Worm (Caenorhabditis elegans) whole organism, L1 larva: Measurements from ENCODE around the gene egl-38.

Experiments used
- alr-1 ChIP-seq: fragments of 200-800 bp; sonication (Bioruptor generic); optimal IDR thresholded peaks from 2 replicates; lab custom pipeline; 2018; ENCODE audit warnings: borderline replicate concordance, mild to moderate bottlenecking, missing genetic modification characterization, missing compliant biosample characterization
- aly-2 ChIP-seq: fragments of 150-350 bp; optimal IDR thresholded peaks from 2 replicates; lab custom pipeline; 2014; ENCODE audit warnings: missing biosample characterization, missing genetic modification characterization
- ama-1 ChIP-seq: fragments of 150-350 bp; optimal IDR thresholded peaks from 2 replicates; lab custom pipeline; 2014
- ceh-63 ChIP-seq: fragments of 200-800 bp; sonication (Bioruptor generic); optimal IDR thresholded peaks from 2 replicates; lab custom pipeline; 2018; ENCODE audit warnings: mild to moderate bottlenecking, missing genetic modification characterization, missing compliant biosample characterization
- ceh-8 ChIP-seq: fragments of 200-800 bp; sonication (Bioruptor generic); optimal IDR thresholded peaks from 2 replicates; lab custom pipeline; 2018; ENCODE audit warnings: mild to moderate bottlenecking, missing genetic modification characterization, moderate library complexity, missing compliant biosample characterization
- ceh-90 ChIP-seq: sonication (generic microtip); optimal IDR thresholded peaks from 2 replicates; lab custom pipeline; 2016; ENCODE audit warnings: missing genetic modification characterization, missing compliant biosample characterization
- ces-1 ChIP-seq: fragments of 150-350 bp; optimal IDR thresholded peaks from 2 replicates; lab custom pipeline; 2014; ENCODE audit warnings: missing biosample characterization, missing genetic modification reagents, missing genetic modification characterization
- dpl-1 ChIP-seq, 3 experiments: fragments of 150-350 bp in 2 of 3; sonication (generic microtip) in 1 of 3; optimal IDR thresholded peaks; 2 replicates each; lab custom pipeline; 2014 to 2017; ENCODE audit warnings: missing biosample characterization in 3 of 3, missing genetic modification characterization in 3 of 3, missing genetic modification reagents in 3 of 3
- efl-1 ChIP-seq, 4 experiments: fragments of 150-350 bp; optimal IDR thresholded peaks in 3 of 4; peaks in 1 of 4; 1 replicate in 1 of 4; 2 replicates in 3 of 4; lab custom pipeline; 2014; ENCODE audit warnings: missing biosample characterization in 2 of 4, missing genetic modification characterization in 2 of 4, missing genetic modification reagents in 2 of 4
- egl-13 ChIP-seq: sonication (generic microtip); optimal IDR thresholded peaks from 2 replicates; lab custom pipeline; 2016; ENCODE audit warnings: missing genotype, missing genetic modification reagents, missing genetic modification characterization, missing compliant biosample characterization
- elt-2 ChIP-seq: sonication (generic microtip); optimal IDR thresholded peaks from 2 replicates; lab custom pipeline; 2016; ENCODE audit warnings: missing genetic modification characterization, mild to moderate bottlenecking, inconsistent platforms, missing compliant biosample characterization, missing genetic modification reagents
- elt-3 ChIP-seq, 6 experiments: fragments of 150-350 bp in 1 of 6; sonication (generic microtip); optimal IDR thresholded peaks; 2 replicates each; lab custom pipeline; 2017 to 2018; ENCODE audit warnings: missing biosample characterization in 6 of 6, missing genetic modification characterization in 6 of 6, inconsistent platforms in 1 of 6
- ets-5 ChIP-seq: fragments of 200-800 bp; sonication (Bioruptor generic); IDR thresholded peaks from 2 replicates; pipeline ENCODE4 v1.3.6; 2022; ENCODE audit warnings: missing genetic modification characterization, missing compliant biosample characterization
- fkh-4 ChIP-seq: sonication (generic microtip); optimal IDR thresholded peaks from 2 replicates; lab custom pipeline; 2016; ENCODE audit warnings: missing compliant biosample characterization, missing genetic modification characterization, borderline replicate concordance
- fos-1 ChIP-seq: fragments of 150-350 bp; optimal IDR thresholded peaks from 2 replicates; lab custom pipeline; 2014; ENCODE audit warnings: missing biosample characterization, missing genetic modification characterization
- grh-1 ChIP-seq: fragments of 200-800 bp; sonication (Bioruptor generic); IDR thresholded peaks from 2 replicates; pipeline ENCODE4 v1.3.6; 2022; ENCODE audit warnings: missing genetic modification reagents, missing genetic modification characterization, missing compliant biosample characterization
- hlh-17 ChIP-seq: fragments of 200-800 bp; sonication (Bioruptor generic); optimal IDR thresholded peaks from 2 replicates; lab custom pipeline; 2018; ENCODE audit warnings: missing genetic modification characterization, mild to moderate bottlenecking, missing compliant biosample characterization, moderate library complexity, borderline replicate concordance
- hlh-4 ChIP-seq: sonication (generic microtip); optimal IDR thresholded peaks from 2 replicates; lab custom pipeline; 2016; ENCODE audit warnings: mild to moderate bottlenecking, missing genetic modification characterization, missing compliant biosample characterization
- hpl-2 ChIP-seq: fragments of 150-350 bp; optimal IDR thresholded peaks from 2 replicates; lab custom pipeline; 2014; ENCODE audit warnings: missing biosample characterization, missing genetic modification reagents, missing genetic modification characterization
- isw-1 ChIP-seq: fragments of 200-800 bp; sonication (Bioruptor generic); IDR thresholded peaks from 2 replicates; pipeline ENCODE4 v1.3.6; 2022; ENCODE audit warnings: missing genetic modification characterization, missing compliant biosample characterization
- jun-1 ChIP-seq: fragments of 150-350 bp; optimal IDR thresholded peaks from 2 replicates; lab custom pipeline; 2014; ENCODE audit warnings: missing biosample characterization, missing genetic modification reagents, missing genetic modification characterization
- lin-13 ChIP-seq: fragments of 150-350 bp; optimal IDR thresholded peaks from 2 replicates; lab custom pipeline; 2014; ENCODE audit warnings: missing biosample characterization, missing genetic modification reagents, missing genetic modification characterization
- lin-39 ChIP-seq: fragments of 150-350 bp; optimal IDR thresholded peaks from 2 replicates; lab custom pipeline; 2014; ENCODE audit warnings: missing biosample characterization, missing genetic modification reagents, missing genetic modification characterization
- nhr-11 ChIP-seq: fragments of 150-350 bp; optimal IDR thresholded peaks from 2 replicates; lab custom pipeline; 2014; ENCODE audit warnings: missing biosample characterization, missing genetic modification characterization
- nhr-20 ChIP-seq: sonication (generic microtip); optimal IDR thresholded peaks from 2 replicates; lab custom pipeline; 2016; ENCODE audit warnings: mild to moderate bottlenecking, missing genetic modification characterization, missing compliant biosample characterization
- nhr-28 ChIP-seq: fragments of 150-350 bp; optimal IDR thresholded peaks from 2 replicates; lab custom pipeline; 2014; ENCODE audit warnings: missing biosample characterization, missing genetic modification characterization
- nhr-47 ChIP-seq: sonication (generic microtip); optimal IDR thresholded peaks from 2 replicates; lab custom pipeline; 2016; ENCODE audit warnings: mild to moderate bottlenecking, missing genetic modification characterization, moderate library complexity, missing compliant biosample characterization
- nhr-71 ChIP-seq: sonication (generic microtip); optimal IDR thresholded peaks from 2 replicates; lab custom pipeline; 2016; ENCODE audit warnings: mild to moderate bottlenecking, missing genetic modification characterization, moderate library complexity, missing compliant biosample characterization
- nhr-76 ChIP-seq: sonication (generic microtip); optimal IDR thresholded peaks from 2 replicates; lab custom pipeline; 2017; ENCODE audit warnings: missing biosample characterization, missing genetic modification characterization
- nhr-85 ChIP-seq: sonication (generic microtip); peaks from one replicate; lab custom pipeline; 2016; ENCODE audit warnings: missing genetic modification characterization, inconsistent platforms, missing compliant biosample characterization
- nhr-90 ChIP-seq: sonication (generic microtip); optimal IDR thresholded peaks from 2 replicates; lab custom pipeline; 2016; ENCODE audit warnings: mild to moderate bottlenecking, missing genetic modification characterization, missing compliant biosample characterization; ENCODE audit not compliant: poor library complexity
- pax-3 ChIP-seq: fragments of 200-800 bp; sonication (Bioruptor generic); optimal IDR thresholded peaks from 2 replicates; lab custom pipeline; 2018; ENCODE audit warnings: mild to moderate bottlenecking, missing genetic modification characterization, moderate library complexity, missing compliant biosample characterization
- snpc-4 ChIP-seq: fragments of 150-350 bp; optimal IDR thresholded peaks from 2 replicates; lab custom pipeline; 2014; ENCODE audit warnings: missing biosample characterization, missing genetic modification characterization
- snu-23 ChIP-seq: sonication (generic microtip); optimal IDR thresholded peaks from 2 replicates; lab custom pipeline; 2016; ENCODE audit warnings: missing genetic modification characterization, missing compliant biosample characterization
- sox-4 ChIP-seq: sonication (generic microtip); optimal IDR thresholded peaks from 2 replicates; lab custom pipeline; 2016; ENCODE audit warnings: missing genetic modification characterization, missing compliant biosample characterization
- sptf-1 ChIP-seq: fragments of 150-350 bp; optimal IDR thresholded peaks from 2 replicates; lab custom pipeline; 2014; ENCODE audit warnings: missing biosample characterization, missing genetic modification characterization
- tbx-2 ChIP-seq: sonication (generic microtip); optimal IDR thresholded peaks from 2 replicates; lab custom pipeline; 2016; ENCODE audit warnings: missing genetic modification characterization, missing compliant biosample characterization
- tlp-1 ChIP-seq: fragments of 150-350 bp; optimal IDR thresholded peaks from 2 replicates; lab custom pipeline; 2014; ENCODE audit warnings: missing biosample characterization, missing genetic modification characterization
- unc-98 ChIP-seq: fragments of 200-800 bp; sonication (Bioruptor generic); IDR thresholded peaks from 2 replicates; pipeline ENCODE4 v1.3.6; 2022; ENCODE audit warnings: missing genetic modification characterization, missing compliant biosample characterization
- xbp-1 ChIP-seq: sonication (generic microtip); optimal IDR thresholded peaks from 2 replicates; lab custom pipeline; 2016; ENCODE audit warnings: missing genetic modification characterization, missing compliant biosample characterization
- zag-1 ChIP-seq: fragments of 150-350 bp; optimal IDR thresholded peaks from 2 replicates; lab custom pipeline; 2014; ENCODE audit warnings: missing biosample characterization, missing genetic modification characterization
- ztf-11 ChIP-seq, 2 experiments: sonication (generic microtip); optimal IDR thresholded peaks; 2 replicates each; lab custom pipeline; 2016 to 2017; ENCODE audit warnings: missing genetic modification characterization in 2 of 2, missing biosample characterization in 1 of 2, missing compliant biosample characterization in 1 of 2
- ztf-4 ChIP-seq: fragments of 150-350 bp; optimal IDR thresholded peaks from 2 replicates; lab custom pipeline; 2014; ENCODE audit warnings: missing biosample characterization, missing genetic modification characterization

The egl-38 gene

ce11 chrIV:10062728-10063127 is 47.6 kb downstream of the egl-38 start, which contains the start of gene ipla-7 (continued):
- TF ChIP-seq nhr-90 (no peak), tbx-2 (tag; lab: Kevin White, UChicago) (peak; percentile 7), unc-98 (GFP tag; lab: Robert Waterston, UW) (no peak), hlh-17 (GFP tag; lab: Kevin White, UChicago) (no peak), ces-1 (GFP tag; lab: Kevin White, UChicago) (no peak), hpl-2 (no peak), fkh-4 (tag; lab: Kevin White, UChicago) (no peak), isw-1 (GFP tag; lab: Robert Waterston, UW) (no peak), zag-1 (tag; lab: Kevin White, UChicago) (no peak), sptf-1 (tag; lab: Kevin White, UChicago) (no peak), ceh-90 (tag; lab: Kevin White, UChicago) (no peak), snpc-4 (tag; lab: Kevin White, UChicago) (no peak), dpl-1 (GFP tag; optimal IDR thresholded peaks at IDR 0.05; lab: Kevin White, UChicago) (peak in 1 of 3 experiments; percentile 20), nhr-76 (tag; lab: Kevin White, UChicago) (no peak), lin-13 (GFP tag; lab: Kevin White, UChicago) (no peak), grh-1 (GFP tag; lab: Robert Waterston, UW) (no peak), nhr-20 (no peak), xbp-1 (tag; lab: Kevin White, UChicago) (no peak), hlh-4 (tag; lab: Kevin White, UChicago) (no peak), aly-2 (tag; lab: Kevin White, UChicago) (no peak), ztf-4 (tag; lab: Kevin White, UChicago) (no peak), ztf-11 (tag; optimal IDR thresholded peaks at IDR 0.05; lab: Kevin White, UChicago) (no peak), ceh-63 (no peak), ets-5 (no peak), jun-1 (tag; lab: Kevin White, UChicago) (no peak), nhr-28 (tag; lab: Kevin White, UChicago) (no peak), nhr-47 (peak; percentile 15), snu-23 (GFP tag; lab: Kevin White, UChicago) (no peak), pax-3 (tag; lab: Kevin White, UChicago) (no peak), nhr-85 (tag; lab: Kevin White, UChicago) (no peak), nhr-11 (tag; lab: Kevin White, UChicago) (no peak), elt-3 (tag; optimal IDR thresholded peaks at IDR 0.05; lab: Kevin White, UChicago) (no peak), lin-39 (no peak), fos-1 (no peak)

ce11 chrIV:10060795-10061194 is 49.5 kb downstream of the egl-38 start:
- TF ChIP-seq sox-4 (tag; lab: Kevin White, UChicago) (no peak), elt-2 (peak; percentile 53)

- TF ChIP-seq tlp-1 (tag; lab: Kevin White, UChicago) = peak; percentile 70
- peak; percentile 10 for TF ChIP-seq nhr-20
- TF ChIP-seq efl-1 (optimal IDR thresholded peaks at IDR 0.05; lab: Kevin White, UChicago) = no peak
- TF ChIP-seq efl-1 (GFP tag; optimal IDR thresholded peaks at IDR 0.05 in 1 of 2; lab: Kevin White, UChicago) = peak in 1 of 2 experiments; percentile 38
- no peak for TF ChIP-seq pax-3 (tag; lab: Kevin White, UChicago)
- TF ChIP-seq nhr-90 = peak; percentile 3
- no peak for TF ChIP-seq xbp-1 (tag; lab: Kevin White, UChicago)
- TF ChIP-seq alr-1 (tag; lab: Kevin White, UChicago) = no peak
- no peak for TF ChIP-seq egl-13 (tag; lab: Kevin White, UChicago)
- TF ChIP-seq ceh-8 = no peak
- peak; percentile 31 for TF ChIP-seq nhr-71 (tag; lab: Kevin White, UChicago)
- no peak for TF ChIP-seq ama-1 (lab: Kevin White, UChicago)
- peak; percentile 98 for TF ChIP-seq elt-2
- no peak for TF ChIP-seq grh-1 (GFP tag; lab: Robert Waterston, UW)
Observed at ce11 chrIV:10059175-10059574, 51.1 kb downstream of the egl-38 start.
